Fruit fly (Drosophila melanogaster) whole organism, embryonic: Measurements from ENCODE around the gene CG33346.

ENCODE experiments used
- CG10366 ChIP-seq: fragments of 200-800 bp; sonication (Bioruptor generic); IDR thresholded peaks from 2 replicates; pipeline ENCODE4 v1.3.6; 2022; ENCODE audit warnings: missing biosample characterization, missing genetic modification characterization
- CG12104 ChIP-seq: fragments of 200-800 bp; sonication (Bioruptor generic); optimal IDR thresholded peaks from 3 replicates; lab custom pipeline; 2016; ENCODE audit warnings: missing biosample characterization, missing genetic modification characterization
- CG12391 ChIP-seq: fragments of 200-800 bp; sonication (Bioruptor generic); optimal IDR thresholded peaks from 3 replicates; lab custom pipeline; 2018; ENCODE audit warnings: missing biosample characterization, mild to moderate bottlenecking, missing genetic modification characterization, moderate library complexity
- CG12942 ChIP-seq: fragments of 200-800 bp; sonication (Bioruptor generic); optimal IDR thresholded peaks from 3 replicates; lab custom pipeline; 2016; ENCODE audit warnings: missing biosample characterization, missing genetic modification characterization
- CG13123 ChIP-seq: fragments of 200-800 bp; sonication (Bioruptor generic); optimal IDR thresholded peaks from 2 replicates; lab custom pipeline; 2016; ENCODE audit warnings: missing biosample characterization, missing genetic modification characterization
- CG13424 ChIP-seq: fragments of 200-800 bp; sonication (Bioruptor generic); optimal IDR thresholded peaks from 2 replicates; lab custom pipeline; 2019; ENCODE audit warnings: missing biosample characterization, mild to moderate bottlenecking, missing genetic modification characterization, moderate library complexity
- CG13894 ChIP-seq: fragments of 200-800 bp; sonication (Bioruptor generic); optimal IDR thresholded peaks from 3 replicates; lab custom pipeline; 2018; ENCODE audit warnings: missing biosample characterization, mild to moderate bottlenecking, missing genetic modification characterization, moderate library complexity
- CG17186 ChIP-seq: fragments of 200-800 bp; sonication (Bioruptor generic); optimal IDR thresholded peaks from 3 replicates; lab custom pipeline; 2017; ENCODE audit warnings: missing biosample characterization, missing genetic modification reagents, missing genetic modification characterization
- CG18011 ChIP-seq: fragments of 200-800 bp; sonication (Bioruptor generic); optimal IDR thresholded peaks from 2 replicates; lab custom pipeline; 2017; ENCODE audit warnings: missing biosample characterization, missing genetic modification characterization, mild to moderate bottlenecking, moderate library complexity, missing genotype
- CG18764 ChIP-seq: fragments of 200-800 bp; sonication (Bioruptor generic); optimal IDR thresholded peaks from 3 replicates; lab custom pipeline; 2016; ENCODE audit warnings: missing biosample characterization, missing genetic modification characterization
- CG2129 ChIP-seq: fragments of 200-800 bp; sonication (Bioruptor generic); IDR thresholded peaks from 2 replicates; pipeline ENCODE4 v1.3.6; 2022; ENCODE audit warnings: missing biosample characterization, missing genetic modification characterization; ENCODE audit not compliant: partially characterized antibody
- CG2678 ChIP-seq: fragments of 200-800 bp; sonication (Bioruptor generic); optimal IDR thresholded peaks from 3 replicates; lab custom pipeline; 2019; ENCODE audit warnings: missing biosample characterization, mild to moderate bottlenecking, missing genetic modification characterization, moderate library complexity
- CG2712 ChIP-seq: fragments of 200-800 bp; optimal IDR thresholded peaks from 3 replicates; lab custom pipeline; 2019; ENCODE audit warnings: missing biosample characterization, mild to moderate bottlenecking, missing genetic modification characterization, moderate library complexity
- CG3838 ChIP-seq: fragments of 200-800 bp; sonication (Bioruptor generic); optimal IDR thresholded peaks from 3 replicates; lab custom pipeline; 2016; ENCODE audit warnings: missing biosample characterization, missing genetic modification characterization
- CG4707 ChIP-seq: fragments of 200-800 bp; sonication (Bioruptor generic); optimal IDR thresholded peaks from 2 replicates; lab custom pipeline; 2018; ENCODE audit warnings: missing biosample characterization, mild to moderate bottlenecking, missing genetic modification characterization, moderate library complexity
- CG7556 ChIP-seq: fragments of 200-800 bp; sonication (Bioruptor generic); optimal IDR thresholded peaks from 2 replicates; lab custom pipeline; 2017; ENCODE audit warnings: missing biosample characterization, mild to moderate bottlenecking, missing genetic modification characterization
- CG8388 ChIP-seq: fragments of 200-800 bp; sonication (Bioruptor generic); optimal IDR thresholded peaks from 2 replicates; lab custom pipeline; 2019; ENCODE audit warnings: missing biosample characterization, mild to moderate bottlenecking, missing genetic modification characterization, moderate library complexity
- Deaf1 ChIP-seq: fragments of 200-800 bp; optimal IDR thresholded peaks from 3 replicates; lab custom pipeline; 2019; ENCODE audit warnings: missing biosample characterization, mild to moderate bottlenecking, missing genetic modification characterization, moderate library complexity
- Dll ChIP-seq: fragments of 200-800 bp; sonication (Bioruptor generic); IDR thresholded peaks from 4 replicates; pipeline ENCODE4 v1.3.6; 2022; ENCODE audit warnings: missing biosample characterization, missing genetic modification characterization; ENCODE audit not compliant: partially characterized antibody
- E2f1 ChIP-seq: fragments of 200-800 bp; sonication (Bioruptor generic); IDR thresholded peaks from 2 replicates; pipeline ENCODE4 v1.3.6; 2022; ENCODE audit warnings: missing biosample characterization, missing genetic modification characterization
- ERR ChIP-seq: fragments of 200-800 bp; sonication (Bioruptor generic); optimal IDR thresholded peaks from 2 replicates; lab custom pipeline; 2016; ENCODE audit warnings: missing biosample characterization, missing genetic modification characterization
- Hsf ChIP-seq: fragments of 200-800 bp; sonication (Bioruptor generic); optimal IDR thresholded peaks from 3 replicates; lab custom pipeline; 2016; ENCODE audit warnings: missing biosample characterization, missing genetic modification characterization
- Lim3 ChIP-seq: fragments of 200-800 bp; sonication (Bioruptor generic); IDR thresholded peaks from 2 replicates; pipeline ENCODE4 v1.3.6; 2022; ENCODE audit warnings: missing biosample characterization, missing genetic modification characterization
- Mes4 ChIP-seq: fragments of 200-800 bp; sonication (Bioruptor generic); optimal IDR thresholded peaks from 2 replicates; lab custom pipeline; 2016; ENCODE audit warnings: missing biosample characterization, missing genetic modification characterization
- NFAT ChIP-seq: fragments of 200-800 bp; sonication (Bioruptor generic); IDR thresholded peaks from 2 replicates; pipeline ENCODE4 v1.3.6; 2022; ENCODE audit warnings: missing biosample characterization, missing genetic modification characterization
- Oaz ChIP-seq: fragments of 200-800 bp; sonication (Bioruptor generic); IDR thresholded peaks from 2 replicates; pipeline ENCODE4 v1.3.6; 2022; ENCODE audit warnings: missing biosample characterization, missing genetic modification characterization
- Ravus ChIP-seq: fragments of 200-800 bp; sonication (Bioruptor generic); IDR thresholded peaks from 2 replicates; pipeline ENCODE4 v1.3.6; 2022; ENCODE audit warnings: missing biosample characterization, missing genetic modification characterization
- ap ChIP-seq: fragments of 200-800 bp; sonication (Bioruptor generic); IDR thresholded peaks from 2 replicates; pipeline ENCODE4 v1.3.6; 2022; ENCODE audit warnings: missing biosample characterization, missing genetic modification characterization
- cg ChIP-seq: fragments of 200-800 bp; sonication (Bioruptor generic); optimal IDR thresholded peaks from 3 replicates; lab custom pipeline; 2019; ENCODE audit warnings: missing biosample characterization, mild to moderate bottlenecking, missing genetic modification characterization, moderate library complexity
- ci ChIP-seq: fragments of 200-800 bp; sonication (Bioruptor generic); IDR thresholded peaks from 3 replicates; pipeline ENCODE4 v1.3.6; 2022; ENCODE audit warnings: missing biosample characterization, missing genetic modification characterization
- crc ChIP-seq: fragments of 200-800 bp; sonication (Bioruptor generic); optimal IDR thresholded peaks from 2 replicates; lab custom pipeline; 2016; ENCODE audit warnings: missing biosample characterization, missing genetic modification characterization
- danr ChIP-seq: fragments of 200-800 bp; sonication (Bioruptor generic); IDR thresholded peaks from 2 replicates; pipeline ENCODE4 v1.3.6; 2022; ENCODE audit warnings: missing biosample characterization, missing genetic modification characterization
- ftz-f1 ChIP-seq: fragments of 200-800 bp; sonication (Bioruptor generic); optimal IDR thresholded peaks from 2 replicates; lab custom pipeline; 2016; ENCODE audit warnings: missing biosample characterization, missing genetic modification characterization
- gcm2 ChIP-seq: fragments of 200-800 bp; sonication (Bioruptor generic); optimal IDR thresholded peaks from 2 replicates; lab custom pipeline; 2016; ENCODE audit warnings: missing biosample characterization, missing genetic modification characterization
- grn ChIP-seq: fragments of 200-800 bp; sonication (Bioruptor generic); optimal IDR thresholded peaks from 3 replicates; lab custom pipeline; 2017; ENCODE audit warnings: missing biosample characterization, missing genetic modification characterization
- hb ChIP-seq: fragments of 200-800 bp; sonication (Bioruptor generic); IDR thresholded peaks from 3 replicates; pipeline ENCODE4 v1.3.6; 2022; ENCODE audit warnings: missing biosample characterization, missing genetic modification characterization; ENCODE audit not compliant: partially characterized antibody
- inv ChIP-seq: fragments of 200-800 bp; sonication (Bioruptor generic); IDR thresholded peaks from 2 replicates; pipeline ENCODE4 v1.3.6; 2022; ENCODE audit warnings: missing biosample characterization, missing genetic modification characterization; ENCODE audit not compliant: partially characterized antibody
- lab ChIP-seq: fragments of 200-800 bp; sonication (Bioruptor generic); optimal IDR thresholded peaks from 3 replicates; lab custom pipeline; 2017; ENCODE audit warnings: missing biosample characterization, missing genetic modification characterization, mild to moderate bottlenecking, moderate library complexity, missing genetic modification reagents
- lola ChIP-seq, 3 experiments: fragments of >200 bp in 2 of 3; fragments of 200-800 bp in 1 of 3; sonication (Bioruptor generic) in 1 of 3; optimal IDR thresholded peaks; 2 replicates each; lab custom pipeline; 2017 to 2019; ENCODE audit warnings: missing biosample characterization in 3 of 3, missing genetic modification characterization in 3 of 3, mild to moderate bottlenecking in 1 of 3, moderate library complexity in 1 of 3
- nerfin-2 ChIP-seq: fragments of 200-800 bp; sonication (Bioruptor generic); IDR thresholded peaks from 2 replicates; pipeline ENCODE4 v1.3.6; 2022; ENCODE audit warnings: missing biosample characterization, missing genetic modification characterization; ENCODE audit not compliant: partially characterized antibody
- pan ChIP-seq, 4 experiments: fragments of >200 bp in 3 of 4; fragments of 200-800 bp in 1 of 4; sonication (Bioruptor generic) in 1 of 4; optimal IDR thresholded peaks in 3 of 4; IDR thresholded peaks in 1 of 4; 2 replicates each; pipeline versions ENCODE4 v1.3.6 to Lab custom; 2017 to 2022; ENCODE audit warnings: missing biosample characterization in 2 of 4, missing genetic modification characterization in 2 of 4, mixed read lengths in 1 of 4
- pros ChIP-seq: fragments of 200-800 bp; sonication (Bioruptor generic); optimal IDR thresholded peaks from 3 replicates; lab custom pipeline; 2019; ENCODE audit warnings: missing biosample characterization, mild to moderate bottlenecking, missing genetic modification characterization, moderate library complexity
- row ChIP-seq: fragments of 200-800 bp; sonication (Bioruptor generic); IDR thresholded peaks from 3 replicates; pipeline ENCODE4 v1.3.6; 2022; ENCODE audit warnings: missing biosample characterization, missing genetic modification characterization
- sens-2 ChIP-seq: fragments of 200-800 bp; sonication (Bioruptor generic); IDR thresholded peaks from 2 replicates; pipeline ENCODE4 v1.3.6; 2022; ENCODE audit warnings: missing biosample characterization, missing genetic modification characterization
- seq ChIP-seq: fragments of 200-800 bp; sonication (Bioruptor generic); IDR thresholded peaks from 2 replicates; pipeline ENCODE4 v1.3.6; 2022; ENCODE audit warnings: missing biosample characterization, missing genetic modification characterization
- so ChIP-seq: fragments of 200-800 bp; sonication (Bioruptor generic); IDR thresholded peaks from 3 replicates; pipeline ENCODE4 v1.3.6; 2022; ENCODE audit warnings: missing biosample characterization, missing genetic modification characterization
- stwl ChIP-seq: fragments of 200-800 bp; sonication (Bioruptor generic); optimal IDR thresholded peaks from 3 replicates; lab custom pipeline; 2018; ENCODE audit warnings: missing biosample characterization, mild to moderate bottlenecking, missing genetic modification characterization, moderate library complexity
- vvl ChIP-seq: fragments of 200-800 bp; sonication (Bioruptor generic); IDR thresholded peaks from 2 replicates; pipeline ENCODE4 v1.3.6; 2022; ENCODE audit warnings: missing biosample characterization, missing genetic modification characterization
- wdn ChIP-seq: fragments of 200-800 bp; sonication (Bioruptor generic); IDR thresholded peaks from 2 replicates; pipeline ENCODE4 v1.3.6; 2022; ENCODE audit warnings: missing biosample characterization, missing genetic modification characterization
- z ChIP-seq: fragments of 200-800 bp; sonication (Bioruptor generic); IDR thresholded peaks from 3 replicates; pipeline ENCODE4 v1.3.6; 2022; ENCODE audit warnings: missing biosample characterization, missing genetic modification characterization

CG33346 gene

dm6 chr3R:28631753-28632152, 37.3 kb upstream of the CG33346 start (continued):
- peak; percentile 53 for TF ChIP-seq CG18764 (GFP tag; lab: Kevin White, UChicago)
- TF ChIP-seq ERR, result no peak
- TF ChIP-seq NFAT (GFP tag; lab: Robert Waterston, UW), result no peak
- no peak for TF ChIP-seq Lim3 (GFP tag; lab: Robert Waterston, UW)
- peak; percentile 19; the same call in 1 of the 2 replicates for TF ChIP-seq E2f1 (GFP tag; lab: Robert Waterston, UW)
- no peak for TF ChIP-seq CG12942 (GFP tag; lab: Kevin White, UChicago)
- TF ChIP-seq pan (optimal IDR thresholded peaks at IDR 0.05; lab: Kevin White, UChicago), result no peak
- peak in 1 of 2 experiments; percentile 45 for TF ChIP-seq pan (GFP tag; optimal IDR thresholded peaks at IDR 0.05 in 1 of 2, IDR thresholded peaks at IDR 0.05 in 1 of 2)
- TF ChIP-seq CG2678 (tag; lab: Kevin White, UChicago), result peak; percentile 58
- TF ChIP-seq ci (GFP tag; lab: Robert Waterston, UW), result peak; percentile 74; the same call in 1 of the 3 replicates
- TF ChIP-seq seq, result no peak
- no peak for TF ChIP-seq CG13123
- peak; percentile 69 for TF ChIP-seq row (GFP tag; lab: Robert Waterston, UW)
- peak; percentile 16 for TF ChIP-seq Mes4
- TF ChIP-seq lab (GFP tag; lab: Kevin White, UChicago), result peak; percentile 71
- TF ChIP-seq danr (GFP tag; lab: Robert Waterston, UW), result no peak
- peak; percentile 51; the same call in 1 of the 2 replicates for TF ChIP-seq CG10366 (GFP tag; lab: Robert Waterston, UW)
- no peak for TF ChIP-seq CG3838 (GFP tag; lab: Kevin White, UChicago)
- no peak for TF ChIP-seq nerfin-2 (GFP tag; lab: Robert Waterston, UW)
- TF ChIP-seq CG2129 (GFP tag; lab: Robert Waterston, UW), result no peak
- TF ChIP-seq inv (GFP tag; lab: Robert Waterston, UW), result no peak
- peak; percentile 20 for TF ChIP-seq crc (GFP tag; lab: Kevin White, UChicago)
- TF ChIP-seq CG13424 (tag; lab: Kevin White, UChicago), result peak; percentile 9
- peak; percentile 15 for TF ChIP-seq CG12104 (GFP tag; lab: Kevin White, UChicago)
- no peak for TF ChIP-seq Oaz (GFP tag; lab: Robert Waterston, UW)
- no peak for TF ChIP-seq ftz-f1 (GFP tag; lab: Kevin White, UChicago)
- peak; percentile 41; the same call in 1 of the 2 replicates for TF ChIP-seq vvl (GFP tag; lab: Robert Waterston, UW)
- no peak for TF ChIP-seq hb (GFP tag; lab: Robert Waterston, UW)
- TF ChIP-seq z, result no peak
- peak; percentile 52 for TF ChIP-seq Hsf (GFP tag; lab: Kevin White, UChicago)
- no peak for TF ChIP-seq stwl (tag; lab: Kevin White, UChicago)
- peak in 1 of 3 experiments; percentile 13 for TF ChIP-seq lola (GFP tag; optimal IDR thresholded peaks at IDR 0.05; lab: Kevin White, UChicago)
- no peak for TF ChIP-seq gcm2
- peak; percentile 52 for TF ChIP-seq CG8388 (GFP tag; lab: Kevin White, UChicago)
- no peak for TF ChIP-seq so (GFP tag; lab: Robert Waterston, UW)
- no peak for TF ChIP-seq ap (GFP tag; lab: Robert Waterston, UW)
- TF ChIP-seq grn (GFP tag; lab: Kevin White, UChicago), result no peak
- TF ChIP-seq pros, result no peak
- TF ChIP-seq Dll, result no peak
- peak; percentile 51 for TF ChIP-seq CG7556
- no peak for TF ChIP-seq CG13894 (tag; lab: Kevin White, UChicago)
- no peak for TF ChIP-seq CG17186 (GFP tag; lab: Kevin White, UChicago)
- peak; percentile 7 for TF ChIP-seq CG4707 (GFP tag; lab: Kevin White, UChicago)
- TF ChIP-seq CG12391, result peak; percentile 49
- TF ChIP-seq sens-2, result no peak
- no peak for TF ChIP-seq cg (GFP tag; lab: Kevin White, UChicago)
- TF ChIP-seq Deaf1 (tag; lab: Kevin White, UChicago), result no peak
- no peak for TF ChIP-seq CG18011 (GFP tag; lab: Kevin White, UChicago)
- TF ChIP-seq wdn, result no peak
- peak; percentile 70 for TF ChIP-seq CG2712 (tag; lab: Kevin White, UChicago)
- no peak for TF ChIP-seq Ravus (GFP tag; lab: Robert Waterston, UW)
